Fruit fly (Drosophila melanogaster) whole organism, embryonic: ENCODE data around the gene sing.

Experiments
- ATbp ChIP-seq: fragments of 200-800 bp; sonication (Bioruptor generic); optimal IDR thresholded peaks from 2 replicates; lab custom pipeline; 2017; ENCODE audit warnings: missing biosample characterization, mild to moderate bottlenecking, missing genetic modification characterization, missing genetic modification reagents
- Blimp-1 ChIP-seq: fragments of 200-800 bp; sonication (Bioruptor generic); optimal IDR thresholded peaks from 3 replicates; lab custom pipeline; 2018; ENCODE audit warnings: missing biosample characterization, missing genetic modification characterization, mild to moderate bottlenecking, moderate library complexity, missing genetic modification reagents
- BtbVII ChIP-seq: fragments of 200-800 bp; sonication (Bioruptor generic); optimal IDR thresholded peaks from 3 replicates; lab custom pipeline; 2017; ENCODE audit warnings: missing biosample characterization, mild to moderate bottlenecking, missing genetic modification characterization
- CG10979 ChIP-seq: fragments of 200-800 bp; sonication (Bioruptor generic); optimal IDR thresholded peaks from 2 replicates; lab custom pipeline; 2018; ENCODE audit warnings: missing biosample characterization, mild to moderate bottlenecking, missing genetic modification characterization, moderate library complexity
- CG11456 ChIP-seq: fragments of 200-800 bp; sonication (Bioruptor generic); IDR thresholded peaks from 3 replicates; pipeline ENCODE4 v1.3.6; 2022; ENCODE audit warnings: missing biosample characterization, missing genetic modification characterization
- CG12942 ChIP-seq: fragments of 200-800 bp; sonication (Bioruptor generic); optimal IDR thresholded peaks from 3 replicates; lab custom pipeline; 2016; ENCODE audit warnings: missing biosample characterization, missing genetic modification characterization
- CG1603 ChIP-seq: fragments of 200-800 bp; sonication (Bioruptor generic); optimal IDR thresholded peaks from 2 replicates; lab custom pipeline; 2019; ENCODE audit warnings: missing biosample characterization, mild to moderate bottlenecking, missing genetic modification characterization, moderate library complexity
- CG16779 ChIP-seq: fragments of 200-800 bp; sonication (Bioruptor generic); IDR thresholded peaks from 2 replicates; pipeline ENCODE4 v1.3.6; 2022; ENCODE audit warnings: missing biosample characterization, missing genetic modification characterization
- CG17186 ChIP-seq: fragments of 200-800 bp; sonication (Bioruptor generic); optimal IDR thresholded peaks from 3 replicates; lab custom pipeline; 2017; ENCODE audit warnings: missing biosample characterization, missing genetic modification reagents, missing genetic modification characterization
- CG17385 ChIP-seq: fragments of 200-800 bp; sonication (Bioruptor generic); optimal IDR thresholded peaks from 3 replicates; lab custom pipeline; 2018; ENCODE audit warnings: missing biosample characterization, mild to moderate bottlenecking, missing genetic modification characterization
- CG18011 ChIP-seq: fragments of 200-800 bp; sonication (Bioruptor generic); optimal IDR thresholded peaks from 2 replicates; lab custom pipeline; 2017; ENCODE audit warnings: missing biosample characterization, missing genetic modification characterization, mild to moderate bottlenecking, moderate library complexity, missing genotype
- CG18599 ChIP-seq: fragments of 200-800 bp; sonication (Bioruptor generic); optimal IDR thresholded peaks from 3 replicates; lab custom pipeline; 2017; ENCODE audit warnings: missing biosample characterization, missing genetic modification characterization, mild to moderate bottlenecking, moderate library complexity, missing genetic modification reagents
- CG3281 ChIP-seq: fragments of 200-800 bp; sonication (Bioruptor generic); optimal IDR thresholded peaks from 3 replicates; lab custom pipeline; 2017; ENCODE audit warnings: missing biosample characterization, mild to moderate bottlenecking, missing genetic modification characterization
- CG33557 ChIP-seq: fragments of 200-800 bp; sonication (Bioruptor generic); optimal IDR thresholded peaks from 2 replicates; lab custom pipeline; 2019; ENCODE audit warnings: missing biosample characterization, mild to moderate bottlenecking, missing genetic modification characterization, moderate library complexity
- CG4328 ChIP-seq: fragments of 200-800 bp; sonication (Bioruptor generic); optimal IDR thresholded peaks from 3 replicates; lab custom pipeline; 2017; ENCODE audit warnings: missing biosample characterization, missing genetic modification reagents, missing genetic modification characterization
- CG4820 ChIP-seq: fragments of 200-800 bp; sonication (Bioruptor generic); optimal IDR thresholded peaks from 3 replicates; lab custom pipeline; 2016; ENCODE audit warnings: missing biosample characterization, missing genetic modification characterization
- CG7357 ChIP-seq: fragments of 200-800 bp; sonication (Bioruptor generic); IDR thresholded peaks from 3 replicates; pipeline ENCODE4 v1.3.6; 2022; ENCODE audit warnings: missing biosample characterization, missing genetic modification characterization
- CTCF ChIP-seq: fragments of 200-800 bp; sonication (Bioruptor generic); optimal IDR thresholded peaks from 2 replicates; lab custom pipeline; 2017; ENCODE audit warnings: missing biosample characterization, mild to moderate bottlenecking, missing genetic modification characterization, moderate library complexity
- CoRest ChIP-seq: fragments of 200-800 bp; sonication (Bioruptor generic); optimal IDR thresholded peaks from 3 replicates; lab custom pipeline; 2018; ENCODE audit warnings: missing biosample characterization, mild to moderate bottlenecking, missing genetic modification characterization, moderate library complexity
- Fer1 ChIP-seq: fragments of 200-800 bp; sonication (Bioruptor generic); optimal IDR thresholded peaks from 2 replicates; lab custom pipeline; 2017; ENCODE audit warnings: missing biosample characterization, mild to moderate bottlenecking, missing genetic modification characterization
- H2.0 ChIP-seq: fragments of 200-800 bp; sonication (Bioruptor generic); IDR thresholded peaks from 2 replicates; pipeline ENCODE4 v1.3.6; 2022; ENCODE audit warnings: missing biosample characterization, missing genetic modification characterization
- Lhr ChIP-seq: fragments of 200-800 bp; sonication (Bioruptor generic); optimal IDR thresholded peaks from 3 replicates; lab custom pipeline; 2017; ENCODE audit warnings: mild to moderate bottlenecking, missing biosample characterization, missing genetic modification reagents, missing genetic modification characterization
- MBD-R2 ChIP-seq: fragments of 200-800 bp; sonication (Bioruptor generic); IDR thresholded peaks from 2 replicates; pipeline ENCODE4 v1.3.6; 2022; ENCODE audit warnings: missing biosample characterization, missing genetic modification characterization
- NC2β ChIP-seq: fragments of 200-800 bp; sonication (Bioruptor generic); optimal IDR thresholded peaks from 2 replicates; lab custom pipeline; 2016; ENCODE audit warnings: missing biosample characterization, missing genetic modification characterization
- Nf-YA ChIP-seq: fragments of 200-800 bp; sonication (Bioruptor generic); IDR thresholded peaks from 2 replicates; pipeline ENCODE4 v1.3.6; 2022; ENCODE audit warnings: missing biosample characterization, missing genetic modification characterization
- ab ChIP-seq: fragments of 200-800 bp; sonication (Bioruptor generic); optimal IDR thresholded peaks from 2 replicates; lab custom pipeline; 2016; ENCODE audit warnings: missing biosample characterization, missing genetic modification characterization
- amos ChIP-seq: fragments of 200-800 bp; sonication (Bioruptor generic); IDR thresholded peaks from 2 replicates; pipeline ENCODE4 v1.3.6; 2022; ENCODE audit warnings: missing biosample characterization, missing genetic modification characterization; ENCODE audit not compliant: partially characterized antibody
- cato ChIP-seq: fragments of 200-800 bp; sonication (Bioruptor generic); optimal IDR thresholded peaks from 2 replicates; lab custom pipeline; 2016; ENCODE audit warnings: missing biosample characterization, missing genetic modification characterization, borderline replicate concordance
- chm ChIP-seq: fragments of 200-800 bp; sonication (Bioruptor generic); IDR thresholded peaks from 2 replicates; pipeline ENCODE4 v1.3.6; 2022; ENCODE audit warnings: missing biosample characterization, missing genetic modification characterization
- dmrt11E ChIP-seq: fragments of 200-800 bp; sonication (Bioruptor generic); optimal IDR thresholded peaks from 3 replicates; lab custom pipeline; 2018; ENCODE audit warnings: missing biosample characterization, mild to moderate bottlenecking, missing genetic modification characterization, moderate library complexity
- en ChIP-seq: fragments of 200-800 bp; sonication (Bioruptor generic); optimal IDR thresholded peaks from 2 replicates; lab custom pipeline; 2016; ENCODE audit warnings: missing biosample characterization, missing genetic modification characterization
- ewg ChIP-seq: fragments of 200-800 bp; sonication (Bioruptor generic); optimal IDR thresholded peaks from 3 replicates; lab custom pipeline; 2017; ENCODE audit warnings: mild to moderate bottlenecking, missing biosample characterization, missing genetic modification reagents, missing genetic modification characterization
- gce ChIP-seq: fragments of 200-800 bp; sonication (Bioruptor generic); IDR thresholded peaks from 3 replicates; pipeline ENCODE4 v1.3.6; 2022; ENCODE audit warnings: missing biosample characterization, missing genetic modification characterization
- kah ChIP-seq: fragments of 200-800 bp; sonication (Bioruptor generic); optimal IDR thresholded peaks from 2 replicates; lab custom pipeline; 2018; ENCODE audit warnings: missing biosample characterization, mild to moderate bottlenecking, missing genetic modification characterization
- lab ChIP-seq: fragments of 200-800 bp; sonication (Bioruptor generic); optimal IDR thresholded peaks from 3 replicates; lab custom pipeline; 2017; ENCODE audit warnings: missing biosample characterization, missing genetic modification characterization, mild to moderate bottlenecking, moderate library complexity, missing genetic modification reagents
- lbe ChIP-seq: fragments of 200-800 bp; sonication (Bioruptor generic); optimal IDR thresholded peaks from 2 replicates; lab custom pipeline; 2016; ENCODE audit warnings: missing biosample characterization, mild to moderate bottlenecking, missing genetic modification characterization
- lmd ChIP-seq: fragments of 200-800 bp; sonication (Bioruptor generic); IDR thresholded peaks from 2 replicates; pipeline ENCODE4 v1.3.6; 2022; ENCODE audit warnings: missing biosample characterization, missing genetic modification characterization
- mam ChIP-seq: fragments of 200-800 bp; sonication (Bioruptor generic); optimal IDR thresholded peaks from 3 replicates; lab custom pipeline; 2016; ENCODE audit warnings: missing biosample characterization, missing genetic modification characterization
- pita ChIP-seq: fragments of 200-800 bp; sonication (Bioruptor generic); optimal IDR thresholded peaks from 2 replicates; lab custom pipeline; 2017; ENCODE audit warnings: missing biosample characterization, mild to moderate bottlenecking, missing genetic modification characterization
- psq ChIP-seq: fragments of 200-800 bp; sonication (Bioruptor generic); optimal IDR thresholded peaks from 2 replicates; lab custom pipeline; 2017; ENCODE audit warnings: missing biosample characterization, missing genetic modification characterization
- sd ChIP-seq: fragments of 200-800 bp; sonication (Bioruptor generic); optimal IDR thresholded peaks from 3 replicates; lab custom pipeline; 2018; ENCODE audit warnings: missing biosample characterization, mild to moderate bottlenecking, missing genetic modification characterization, moderate library complexity
- sr ChIP-seq: fragments of 200-800 bp; sonication (Bioruptor generic); IDR thresholded peaks from 3 replicates; pipeline ENCODE4 v1.3.6; 2022; ENCODE audit warnings: missing biosample characterization, missing genetic modification characterization
- stwl ChIP-seq: fragments of 200-800 bp; sonication (Bioruptor generic); optimal IDR thresholded peaks from 3 replicates; lab custom pipeline; 2018; ENCODE audit warnings: missing biosample characterization, mild to moderate bottlenecking, missing genetic modification characterization, moderate library complexity
- tap ChIP-seq: fragments of 200-800 bp; optimal IDR thresholded peaks from 3 replicates; lab custom pipeline; 2019; ENCODE audit warnings: missing biosample characterization, mild to moderate bottlenecking, missing genetic modification characterization, moderate library complexity
- toy ChIP-seq: fragments of 200-800 bp; sonication (Bioruptor generic); IDR thresholded peaks from 2 replicates; pipeline ENCODE4 v1.3.6; 2022; ENCODE audit warnings: missing biosample characterization, missing genetic modification characterization
- trh ChIP-seq: fragments of 200-800 bp; sonication (Bioruptor generic); optimal IDR thresholded peaks from 2 replicates; lab custom pipeline; 2016; ENCODE audit warnings: missing biosample characterization, missing genetic modification characterization
- unc-4 ChIP-seq: fragments of 200-800 bp; sonication (Bioruptor generic); IDR thresholded peaks from 2 replicates; pipeline ENCODE4 v1.3.6; 2022; ENCODE audit warnings: missing biosample characterization, missing genetic modification characterization; ENCODE audit not compliant: partially characterized antibody
- vfl ChIP-seq: fragments of 200-800 bp; sonication (Bioruptor generic); optimal IDR thresholded peaks from 2 replicates; lab custom pipeline; 2016; ENCODE audit warnings: missing biosample characterization, missing genetic modification characterization
- vnd ChIP-seq: fragments of 200-800 bp; sonication (Bioruptor generic); IDR thresholded peaks from 3 replicates; pipeline ENCODE4 v1.3.6; 2022; ENCODE audit warnings: missing biosample characterization, missing genetic modification characterization; ENCODE audit not compliant: partially characterized antibody
- zen ChIP-seq: fragments of 200-800 bp; sonication (Bioruptor generic); optimal IDR thresholded peaks from 3 replicates; lab custom pipeline; 2018; ENCODE audit warnings: missing biosample characterization, mild to moderate bottlenecking, missing genetic modification characterization, moderate library complexity

sing gene

DNA sequence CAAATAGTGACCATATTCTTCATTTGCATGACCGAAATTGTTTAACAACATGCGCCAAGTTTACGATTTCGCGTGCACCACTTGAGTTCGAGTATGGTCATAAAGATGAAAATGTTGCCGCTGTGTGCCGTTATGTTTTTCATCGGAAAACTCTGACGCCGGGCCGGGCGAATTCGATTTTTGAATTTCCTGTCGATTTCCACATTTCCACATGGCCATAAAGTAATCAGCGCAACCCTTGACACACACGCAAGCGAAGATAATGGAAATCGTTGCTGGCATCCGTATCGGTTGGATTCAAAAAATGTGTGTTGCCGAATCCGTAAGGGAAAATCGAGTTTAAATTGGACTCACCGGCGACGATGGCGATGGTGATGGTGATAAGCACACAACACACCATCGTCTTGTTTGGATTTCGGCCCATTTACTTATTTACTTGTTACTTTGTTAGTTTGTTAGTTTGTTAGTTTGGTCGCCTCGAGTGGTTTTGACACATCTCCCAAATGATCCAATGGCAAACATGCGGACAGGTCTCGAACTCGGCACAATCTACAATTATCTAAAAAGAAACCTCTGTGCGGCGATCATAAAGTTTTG is 34.5 kb upstream of the sing start (continued):
- TF ChIP-seq CG18011 (GFP tag; lab: Kevin White, UChicago) = no peak
- no peak for TF ChIP-seq CG4820
- TF ChIP-seq vfl = no peak
- TF ChIP-seq ATbp (GFP tag; lab: Kevin White, UChicago) = peak; percentile 89
- TF ChIP-seq H2.0 (GFP tag; lab: Robert Waterston, UW) = no peak
- TF ChIP-seq zen (tag; lab: Kevin White, UChicago) = peak; percentile 52
- TF ChIP-seq Blimp-1 = peak; percentile 41
- no peak for TF ChIP-seq lbe (GFP tag; lab: Kevin White, UChicago)
- no peak for TF ChIP-seq BtbVII (GFP tag; lab: Kevin White, UChicago)
- TF ChIP-seq ab = no peak
- TF ChIP-seq lmd (GFP tag; lab: Robert Waterston, UW) = no peak
- peak; percentile 45 for TF ChIP-seq ewg
- TF ChIP-seq Lhr = peak; percentile 31
- peak; percentile 55 for TF ChIP-seq lab (GFP tag; lab: Kevin White, UChicago)
- TF ChIP-seq toy (GFP tag; lab: Robert Waterston, UW) = no peak
- TF ChIP-seq CG3281 = no peak
- peak; percentile 28 for TF ChIP-seq tap
- TF ChIP-seq cato (GFP tag; lab: Kevin White, UChicago) = no peak
- TF ChIP-seq amos (GFP tag; lab: Robert Waterston, UW) = no peak
- no peak for TF ChIP-seq CTCF
- peak; percentile 14 for TF ChIP-seq CG12942
- TF ChIP-seq stwl (tag; lab: Kevin White, UChicago) = peak; percentile 2
- no peak for TF ChIP-seq unc-4 (GFP tag; lab: Robert Waterston, UW)
- TF ChIP-seq CG7357 = no peak
- TF ChIP-seq vnd = no peak
- TF ChIP-seq CoRest = peak; percentile 6
- TF ChIP-seq CG11456 (GFP tag; lab: Robert Waterston, UW) = no peak
- peak; percentile 44 for TF ChIP-seq kah
- TF ChIP-seq MBD-R2 (GFP tag; lab: Robert Waterston, UW) = no peak
- no peak for TF ChIP-seq mam (GFP tag; lab: Kevin White, UChicago)
- peak; percentile 68 for TF ChIP-seq dmrt11E (tag; lab: Kevin White, UChicago)
- TF ChIP-seq CG17186 (GFP tag; lab: Kevin White, UChicago) = no peak
- 0 out of 2 replicates have a peak, but pooled peaks have one; percentile 28 for TF ChIP-seq Nf-YA
- peak; percentile 22 for TF ChIP-seq CG17385 (GFP tag; lab: Kevin White, UChicago)
- TF ChIP-seq en (GFP tag; lab: Kevin White, UChicago) = no peak
- peak; percentile 39 for TF ChIP-seq CG18599
- peak; percentile 80 for TF ChIP-seq chm
- TF ChIP-seq CG33557 = peak; percentile 66
- TF ChIP-seq CG1603 (tag; lab: Kevin White, UChicago) = peak; percentile 75
- TF ChIP-seq Fer1 (GFP tag; lab: Kevin White, UChicago) = peak; percentile 17
- no peak for TF ChIP-seq pita (GFP tag; lab: Kevin White, UChicago)
- peak; percentile 48 for TF ChIP-seq CG4328 (GFP tag; lab: Kevin White, UChicago)
- TF ChIP-seq trh (GFP tag; lab: Kevin White, UChicago) = no peak
- 0 out of 3 replicates have a peak, but pooled peaks have one; percentile 60 for TF ChIP-seq gce (GFP tag; lab: Robert Waterston, UW)
- no peak for TF ChIP-seq CG16779 (GFP tag; lab: Robert Waterston, UW)
- TF ChIP-seq sr (GFP tag; lab: Robert Waterston, UW) = 0 out of 3 replicates have a peak, but pooled peaks have one; percentile 26
- TF ChIP-seq NC2β = peak; percentile 41
- peak; percentile 36 for TF ChIP-seq sd (tag; lab: Kevin White, UChicago)
- TF ChIP-seq psq = no peak
- TF ChIP-seq CG10979 (tag; lab: Kevin White, UChicago) = peak; percentile 40
